Fruit fly (Drosophila melanogaster) whole organism, embryonic: ENCODE results near the gene CG15196.
A peak's percentile ranks its signal among the peaks of the same experiment; 100 is the strongest.

ENCODE experiments used
- BEAF-32 ChIP-seq: fragments of 200-800 bp; sonication (Bioruptor generic); optimal IDR thresholded peaks from 3 replicates; lab custom pipeline; 2017; ENCODE audit warnings: missing biosample characterization, missing genetic modification characterization, mild to moderate bottlenecking, moderate library complexity, missing genetic modification reagents
- Bteb2 ChIP-seq: fragments of 200-800 bp; sonication (Bioruptor generic); optimal IDR thresholded peaks from 2 replicates; lab custom pipeline; 2016; ENCODE audit warnings: missing biosample characterization, missing genetic modification characterization
- CG13624 ChIP-seq: fragments of 200-800 bp; sonication (Bioruptor generic); optimal IDR thresholded peaks from 2 replicates; lab custom pipeline; 2016; ENCODE audit warnings: missing biosample characterization, missing genetic modification characterization
- CG17912 ChIP-seq: fragments of 200-800 bp; sonication (Bioruptor generic); optimal IDR thresholded peaks from 2 replicates; lab custom pipeline; 2018; ENCODE audit warnings: missing biosample characterization, mild to moderate bottlenecking, missing genetic modification characterization
- CG31441 ChIP-seq: fragments of 200-800 bp; sonication (Bioruptor generic); IDR thresholded peaks from 2 replicates; pipeline ENCODE4 v1.3.6; 2022; ENCODE audit warnings: missing biosample characterization, missing genetic modification characterization
- CG33557 ChIP-seq: fragments of 200-800 bp; sonication (Bioruptor generic); optimal IDR thresholded peaks from 2 replicates; lab custom pipeline; 2019; ENCODE audit warnings: missing biosample characterization, mild to moderate bottlenecking, missing genetic modification characterization, moderate library complexity
- CG3407 ChIP-seq: fragments of 200-800 bp; sonication (Bioruptor generic); optimal IDR thresholded peaks from 2 replicates; lab custom pipeline; 2018; ENCODE audit warnings: missing biosample characterization, mild to moderate bottlenecking, missing genetic modification characterization
- CG34224 ChIP-seq: fragments of 200-800 bp; sonication (Bioruptor generic); IDR thresholded peaks from 3 replicates; pipeline ENCODE4 v1.3.6; 2022; ENCODE audit warnings: missing biosample characterization, missing genetic modification characterization; ENCODE audit not compliant: partially characterized antibody
- CG4328 ChIP-seq: fragments of 200-800 bp; sonication (Bioruptor generic); optimal IDR thresholded peaks from 3 replicates; lab custom pipeline; 2017; ENCODE audit warnings: missing biosample characterization, missing genetic modification reagents, missing genetic modification characterization
- CG4707 ChIP-seq: fragments of 200-800 bp; sonication (Bioruptor generic); optimal IDR thresholded peaks from 2 replicates; lab custom pipeline; 2018; ENCODE audit warnings: missing biosample characterization, mild to moderate bottlenecking, missing genetic modification characterization, moderate library complexity
- CG6272 ChIP-seq: fragments of 200-800 bp; sonication (Bioruptor generic); IDR thresholded peaks from 2 replicates; pipeline ENCODE4 v1.3.6; 2022; ENCODE audit warnings: missing biosample characterization, missing genetic modification characterization
- CG6654 ChIP-seq: fragments of 200-800 bp; sonication (Bioruptor generic); optimal IDR thresholded peaks from 2 replicates; lab custom pipeline; 2017; ENCODE audit warnings: missing biosample characterization, mild to moderate bottlenecking, missing genetic modification characterization
- CG6689 ChIP-seq: fragments of 200-800 bp; sonication (Bioruptor generic); IDR thresholded peaks from 2 replicates; pipeline ENCODE4 v1.3.6; 2022; ENCODE audit warnings: missing biosample characterization, missing genetic modification characterization
- CG7786 ChIP-seq: fragments of 200-800 bp; sonication (Bioruptor generic); optimal IDR thresholded peaks from 2 replicates; lab custom pipeline; 2016; ENCODE audit warnings: missing biosample characterization, missing genetic modification characterization
- CG7928 ChIP-seq: fragments of 200-800 bp; sonication (Bioruptor generic); optimal IDR thresholded peaks from 2 replicates; lab custom pipeline; 2017; ENCODE audit warnings: missing biosample characterization, mild to moderate bottlenecking, missing genetic modification characterization
- CG8281 ChIP-seq: fragments of 200-800 bp; sonication (Bioruptor generic); optimal IDR thresholded peaks from 2 replicates; lab custom pipeline; 2018; ENCODE audit warnings: missing biosample characterization, mild to moderate bottlenecking, missing genetic modification characterization, moderate library complexity
- CG8944 ChIP-seq: fragments of 200-800 bp; sonication (Bioruptor generic); optimal IDR thresholded peaks from 3 replicates; lab custom pipeline; 2016; ENCODE audit warnings: missing biosample characterization, missing genetic modification characterization
- CG9215 ChIP-seq: fragments of 200-800 bp; sonication (Bioruptor generic); IDR thresholded peaks from 2 replicates; pipeline ENCODE4 v1.3.6; 2022; ENCODE audit warnings: missing biosample characterization, missing genetic modification characterization
- CG9609 ChIP-seq: fragments of 200-800 bp; sonication (Bioruptor generic); optimal IDR thresholded peaks from 3 replicates; lab custom pipeline; 2016; ENCODE audit warnings: missing biosample characterization, missing genetic modification characterization
- CoRest ChIP-seq: fragments of 200-800 bp; sonication (Bioruptor generic); optimal IDR thresholded peaks from 3 replicates; lab custom pipeline; 2018; ENCODE audit warnings: missing biosample characterization, mild to moderate bottlenecking, missing genetic modification characterization, moderate library complexity
- D ChIP-seq, 2 experiments: fragments of 200-800 bp in 1 of 2; fragments of >200 bp in 1 of 2; sonication (Bioruptor generic) in 1 of 2; optimal IDR thresholded peaks; 2 replicates in 1 of 2; 3 replicates in 1 of 2; lab custom pipeline; 2017; ENCODE audit warnings: mild to moderate bottlenecking in 1 of 2, missing biosample characterization in 1 of 2, missing genetic modification characterization in 1 of 2, missing genetic modification reagents in 1 of 2
- Eip74EF ChIP-seq, 2 experiments: fragments of 200-800 bp in 1 of 2; fragments of >200 bp in 1 of 2; sonication (Bioruptor generic) in 1 of 2; optimal IDR thresholded peaks; 2 replicates each; lab custom pipeline; 2017 to 2019; ENCODE audit warnings: missing biosample characterization in 2 of 2, missing genetic modification characterization in 2 of 2, mild to moderate bottlenecking in 1 of 2, moderate library complexity in 1 of 2
- Gsc ChIP-seq: fragments of 200-800 bp; sonication (Bioruptor generic); IDR thresholded peaks from 2 replicates; pipeline ENCODE4 v1.3.6; 2022; ENCODE audit warnings: missing biosample characterization, missing genetic modification characterization
- HmgZ ChIP-seq: fragments of 200-800 bp; sonication (Bioruptor generic); optimal IDR thresholded peaks from 2 replicates; lab custom pipeline; 2018; ENCODE audit warnings: missing biosample characterization, mild to moderate bottlenecking, missing genetic modification characterization
- Hr39 ChIP-seq: fragments of >200 bp; optimal IDR thresholded peaks from 2 replicates; lab custom pipeline; 2017
- Max ChIP-seq: fragments of 200-800 bp; sonication (Bioruptor generic); optimal IDR thresholded peaks from 2 replicates; lab custom pipeline; 2016; ENCODE audit warnings: missing biosample characterization, mild to moderate bottlenecking, missing genetic modification characterization
- Nf-YC ChIP-seq: fragments of 200-800 bp; optimal IDR thresholded peaks from 3 replicates; lab custom pipeline; 2019; ENCODE audit warnings: missing biosample characterization, mild to moderate bottlenecking, missing genetic modification characterization, moderate library complexity
- Rfx ChIP-seq: fragments of 200-800 bp; sonication (Bioruptor generic); IDR thresholded peaks from 2 replicates; pipeline ENCODE4 v1.3.6; 2022; ENCODE audit warnings: missing biosample characterization, missing genetic modification characterization
- Side ChIP-seq: fragments of 200-800 bp; sonication (Bioruptor generic); optimal IDR thresholded peaks from 2 replicates; lab custom pipeline; 2016; ENCODE audit warnings: missing biosample characterization, missing genetic modification characterization
- Sry-β ChIP-seq: fragments of 200-800 bp; sonication (Bioruptor generic); optimal IDR thresholded peaks from 2 replicates; lab custom pipeline; 2018; ENCODE audit warnings: missing biosample characterization, mild to moderate bottlenecking, missing genetic modification characterization, moderate library complexity
- Ssrp ChIP-seq: fragments of 200-800 bp; sonication (Bioruptor generic); optimal IDR thresholded peaks from 2 replicates; lab custom pipeline; 2018; ENCODE audit warnings: missing biosample characterization, mild to moderate bottlenecking, missing genetic modification characterization, moderate library complexity
- Usf ChIP-seq: fragments of 200-800 bp; sonication (Bioruptor generic); optimal IDR thresholded peaks from 2 replicates; lab custom pipeline; 2017; ENCODE audit warnings: missing genotype, missing biosample characterization, missing genetic modification characterization
- bab2 ChIP-seq: fragments of 200-800 bp; sonication (Bioruptor generic); optimal IDR thresholded peaks from 2 replicates; lab custom pipeline; 2016; ENCODE audit warnings: missing biosample characterization, missing genetic modification characterization
- cad ChIP-seq: fragments of >200 bp; optimal IDR thresholded peaks from 2 replicates; lab custom pipeline; 2017; ENCODE audit warnings: missing biosample characterization, missing genetic modification characterization
- caup ChIP-seq: fragments of 200-800 bp; sonication (Bioruptor generic); optimal IDR thresholded peaks from 3 replicates; lab custom pipeline; 2017; ENCODE audit warnings: missing biosample characterization, mild to moderate bottlenecking, missing genetic modification characterization, moderate library complexity; ENCODE audit not compliant: severe bottlenecking
- esg ChIP-seq: fragments of 200-800 bp; sonication (Bioruptor generic); conservative IDR thresholded peaks from 2 replicates; pipeline ENCODE4 v1.3.6; 2022; ENCODE audit warnings: missing biosample characterization, missing genetic modification characterization
- gem ChIP-seq: fragments of 200-800 bp; sonication (Bioruptor generic); optimal IDR thresholded peaks from 2 replicates; lab custom pipeline; 2019; ENCODE audit warnings: missing biosample characterization, mild to moderate bottlenecking, missing genetic modification characterization, moderate library complexity
- grn ChIP-seq: fragments of 200-800 bp; sonication (Bioruptor generic); optimal IDR thresholded peaks from 3 replicates; lab custom pipeline; 2017; ENCODE audit warnings: missing biosample characterization, missing genetic modification characterization
- gro ChIP-seq: fragments of 200-800 bp; sonication (Bioruptor generic); optimal IDR thresholded peaks from 2 replicates; lab custom pipeline; 2016; ENCODE audit warnings: missing biosample characterization, missing genetic modification characterization
- hbn ChIP-seq: fragments of 200-800 bp; sonication (Bioruptor generic); IDR thresholded peaks from 2 replicates; pipeline ENCODE4 v1.3.6; 2022; ENCODE audit warnings: missing biosample characterization, missing genetic modification characterization; ENCODE audit not compliant: partially characterized antibody
- ken ChIP-seq: fragments of 200-800 bp; sonication (Bioruptor generic); IDR thresholded peaks from 3 replicates; pipeline ENCODE4 v1.3.6; 2022; ENCODE audit warnings: missing biosample characterization, missing genetic modification characterization
- pros ChIP-seq: fragments of 200-800 bp; sonication (Bioruptor generic); optimal IDR thresholded peaks from 3 replicates; lab custom pipeline; 2019; ENCODE audit warnings: missing biosample characterization, mild to moderate bottlenecking, missing genetic modification characterization, moderate library complexity
- sd ChIP-seq: fragments of 200-800 bp; sonication (Bioruptor generic); optimal IDR thresholded peaks from 3 replicates; lab custom pipeline; 2018; ENCODE audit warnings: missing biosample characterization, mild to moderate bottlenecking, missing genetic modification characterization, moderate library complexity
- sima ChIP-seq: fragments of 200-800 bp; sonication (Bioruptor generic); optimal IDR thresholded peaks from 2 replicates; lab custom pipeline; 2016; ENCODE audit warnings: missing biosample characterization, missing genetic modification characterization
- so ChIP-seq: fragments of 200-800 bp; sonication (Bioruptor generic); IDR thresholded peaks from 3 replicates; pipeline ENCODE4 v1.3.6; 2022; ENCODE audit warnings: missing biosample characterization, missing genetic modification characterization
- stwl ChIP-seq: fragments of 200-800 bp; sonication (Bioruptor generic); optimal IDR thresholded peaks from 3 replicates; lab custom pipeline; 2018; ENCODE audit warnings: missing biosample characterization, mild to moderate bottlenecking, missing genetic modification characterization, moderate library complexity
- tap ChIP-seq: fragments of 200-800 bp; optimal IDR thresholded peaks from 3 replicates; lab custom pipeline; 2019; ENCODE audit warnings: missing biosample characterization, mild to moderate bottlenecking, missing genetic modification characterization, moderate library complexity
- tgo ChIP-seq: fragments of 200-800 bp; sonication (Bioruptor generic); IDR thresholded peaks from 3 replicates; pipeline ENCODE4 v1.3.6; 2022; ENCODE audit warnings: missing biosample characterization, missing genetic modification characterization
- tna ChIP-seq: fragments of 200-800 bp; sonication (Bioruptor generic); IDR thresholded peaks from 2 replicates; pipeline ENCODE4 v1.3.6; 2022; ENCODE audit warnings: missing biosample characterization, missing genetic modification characterization; ENCODE audit not compliant: partially characterized antibody
- tup ChIP-seq: fragments of 200-800 bp; sonication (Bioruptor generic); optimal IDR thresholded peaks from 2 replicates; lab custom pipeline; 2016; ENCODE audit warnings: missing biosample characterization, mild to moderate bottlenecking, missing genetic modification characterization, moderate library complexity

Gene CG15196

dm6 chrX:11423277-11423717 is 13.6 kb downstream of the CG15196 start (continued):
- TF ChIP-seq so (GFP tag; lab: Robert Waterston, UW), result peak; percentile 91
- TF ChIP-seq tap (tag; lab: Kevin White, UChicago), result peak; percentile 79
- no peak for TF ChIP-seq CG17912 (GFP tag; lab: Kevin White, UChicago)
- peak; percentile 85 for TF ChIP-seq CG8944
- TF ChIP-seq tgo (GFP tag; lab: Robert Waterston, UW), result peak; percentile 90
- peak; percentile 65 for TF ChIP-seq CG8281 (tag; lab: Kevin White, UChicago)
- TF ChIP-seq HmgZ (tag; lab: Kevin White, UChicago), result peak; percentile 90
- no peak for TF ChIP-seq tna
- TF ChIP-seq CG6689 (GFP tag; lab: Robert Waterston, UW), result peak; percentile 87
- TF ChIP-seq CG13624 (GFP tag; lab: Kevin White, UChicago), result peak; percentile 93
- TF ChIP-seq Max, result peak; percentile 83
- TF ChIP-seq Eip74EF (GFP tag; optimal IDR thresholded peaks at IDR 0.05; lab: Kevin White, UChicago), result peak in 1 of 2 experiments; percentile 97
- TF ChIP-seq stwl (tag; lab: Kevin White, UChicago), result no peak
- TF ChIP-seq sd (tag; lab: Kevin White, UChicago), result peak; percentile 82
- TF ChIP-seq hbn (GFP tag; lab: Robert Waterston, UW), result no peak
- no peak for TF ChIP-seq Hr39 (lab: Kevin White, UChicago)
- TF ChIP-seq CG7786 (GFP tag; lab: Kevin White, UChicago), result peak; percentile 92
- TF ChIP-seq CG33557 (GFP tag; lab: Kevin White, UChicago), result no peak
- peak; percentile 95 for TF ChIP-seq Rfx
- TF ChIP-seq sima (GFP tag; lab: Kevin White, UChicago), result peak; percentile 78
- TF ChIP-seq CG34224 (GFP tag; lab: Robert Waterston, UW), result no peak
- TF ChIP-seq pros (GFP tag; lab: Kevin White, UChicago), result no peak
- peak; percentile 63 for TF ChIP-seq CG6654 (GFP tag; lab: Kevin White, UChicago)
- TF ChIP-seq D (optimal IDR thresholded peaks at IDR 0.05; lab: Kevin White, UChicago), result no peak
- peak; percentile 80 for TF ChIP-seq D (GFP tag; optimal IDR thresholded peaks at IDR 0.05; lab: Kevin White, UChicago)
- no peak for TF ChIP-seq BEAF-32
- TF ChIP-seq Gsc (GFP tag; lab: Robert Waterston, UW), result no peak
- peak; percentile 90 for TF ChIP-seq CoRest (tag; lab: Kevin White, UChicago)
- TF ChIP-seq Usf (GFP tag; lab: Kevin White, UChicago), result peak; percentile 46
- peak; percentile 64 for TF ChIP-seq CG3407 (GFP tag; lab: Kevin White, UChicago)
- peak; percentile 79 for TF ChIP-seq CG9215 (GFP tag; lab: Robert Waterston, UW)
- TF ChIP-seq Ssrp, result peak; percentile 74
- TF ChIP-seq CG31441 (GFP tag; lab: Robert Waterston, UW), result peak; percentile 90
- peak; percentile 87 for TF ChIP-seq CG9609 (GFP tag; lab: Kevin White, UChicago)
- peak; percentile 70; the same call in 2 of the 3 replicates for TF ChIP-seq ken
- peak; percentile 84 for TF ChIP-seq Bteb2 (GFP tag; lab: Kevin White, UChicago)
- peak; percentile 84 for TF ChIP-seq CG6272 (GFP tag; lab: Robert Waterston, UW)
- peak; percentile 95 for TF ChIP-seq gro (GFP tag; lab: Kevin White, UChicago)
- TF ChIP-seq tup (GFP tag; lab: Kevin White, UChicago), result peak; percentile 74
- peak; percentile 50 for TF ChIP-seq grn (GFP tag; lab: Kevin White, UChicago)
- TF ChIP-seq bab2, result peak; percentile 86
- TF ChIP-seq Side, result peak; percentile 85
- TF ChIP-seq Sry-β (GFP tag; lab: Kevin White, UChicago), result no peak
- peak; percentile 65 for TF ChIP-seq CG4328 (GFP tag; lab: Kevin White, UChicago)
- TF ChIP-seq cad (GFP tag; lab: Kevin White, UChicago), result no peak
- peak; percentile 91 for TF ChIP-seq caup (GFP tag; lab: Kevin White, UChicago)
- peak; percentile 94 for TF ChIP-seq gem (tag; lab: Kevin White, UChicago)
- peak; percentile 70 for TF ChIP-seq Nf-YC (tag; lab: Kevin White, UChicago)
- peak; percentile 65 for TF ChIP-seq CG7928 (GFP tag; lab: Kevin White, UChicago)
- peak; percentile 56 for TF ChIP-seq CG4707
- TF ChIP-seq esg (GFP tag; lab: Robert Waterston, UW), result peak; percentile 87
